Fruit fly (Drosophila melanogaster): Measurements from ENCODE around the gene CG1077.

Gene CG1077

DNA sequence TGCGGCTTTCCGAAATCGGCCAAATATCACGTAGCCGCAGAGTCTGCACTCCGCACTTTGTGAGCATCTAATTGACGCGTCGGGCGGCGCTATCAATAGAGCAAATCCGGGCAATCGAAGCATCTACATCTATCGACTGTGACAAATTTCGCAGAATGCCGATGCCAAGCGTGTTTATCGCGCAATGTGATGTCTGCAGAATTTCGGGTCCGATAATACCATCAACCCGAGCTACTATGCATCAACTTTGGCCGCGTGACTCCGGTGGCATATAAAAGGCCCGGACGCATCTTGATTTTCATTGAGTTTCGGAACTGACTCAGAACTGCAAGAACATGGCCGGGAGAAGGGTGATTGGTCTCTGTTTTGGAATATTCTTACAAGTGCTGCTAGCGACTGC is at the start of gene CG1077:
Gene CG1077 (plus strand): TSS at position 301 of the 400 bp plus-strand sequence.
- TF ChIP-seq CTCF (optimal IDR thresholded peaks at IDR 0.05) (no peak), CG8478 (optimal IDR thresholded peaks at IDR 0.05) (no peak)

DNA sequence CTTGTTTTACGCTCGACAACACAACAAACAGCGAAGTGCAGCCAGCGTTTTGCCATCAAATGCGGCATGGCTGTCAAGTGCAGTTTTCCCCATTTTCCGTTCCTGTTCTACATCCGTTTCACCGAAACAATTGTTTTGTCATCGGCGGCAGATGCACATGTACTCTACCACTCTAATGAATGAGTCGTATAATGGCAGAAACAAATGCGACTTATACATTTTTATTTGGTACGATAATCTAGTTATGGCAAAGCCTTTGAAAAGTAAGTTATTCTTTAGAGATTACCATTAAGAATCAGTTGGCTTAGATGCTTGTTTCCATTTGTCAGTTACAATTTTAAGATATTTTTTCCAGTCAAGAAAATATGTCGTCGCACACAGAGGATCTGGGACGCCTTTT is 45.0 kb upstream of the CG1077 start, which contains the start of gene Vha14-2:
Gene Vha14-2 (plus strand): TSS at position 301 of the 400 bp plus-strand sequence.
- TF ChIP-seq CG8478 (optimal IDR thresholded peaks at IDR 0.05) (no peak), CTCF (optimal IDR thresholded peaks at IDR 0.05) (no peak)

DNA sequence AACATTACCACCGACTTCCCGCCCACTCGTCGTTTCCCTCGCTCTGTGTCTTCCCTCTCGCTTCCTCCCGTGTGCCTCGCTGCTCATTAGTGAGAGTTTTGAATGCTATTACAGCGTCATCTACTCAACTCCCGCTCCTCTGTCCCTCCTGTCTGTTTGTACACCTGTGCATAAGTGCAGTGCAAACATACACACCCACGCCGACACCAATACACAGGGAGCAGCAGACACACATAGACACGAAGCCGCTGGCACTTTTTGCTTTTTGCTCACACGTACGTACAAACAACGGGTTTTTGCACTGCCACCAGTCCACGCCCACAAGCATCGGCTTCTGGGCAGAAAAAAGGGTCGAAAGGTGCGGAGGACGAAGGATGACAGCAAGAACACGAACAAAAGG is 25.5 kb upstream of the CG1077 start:
- no peak for TF ChIP-seq CG8478 (optimal IDR thresholded peaks at IDR 0.05)
- no peak for TF ChIP-seq CTCF (optimal IDR thresholded peaks at IDR 0.05)

DNA sequence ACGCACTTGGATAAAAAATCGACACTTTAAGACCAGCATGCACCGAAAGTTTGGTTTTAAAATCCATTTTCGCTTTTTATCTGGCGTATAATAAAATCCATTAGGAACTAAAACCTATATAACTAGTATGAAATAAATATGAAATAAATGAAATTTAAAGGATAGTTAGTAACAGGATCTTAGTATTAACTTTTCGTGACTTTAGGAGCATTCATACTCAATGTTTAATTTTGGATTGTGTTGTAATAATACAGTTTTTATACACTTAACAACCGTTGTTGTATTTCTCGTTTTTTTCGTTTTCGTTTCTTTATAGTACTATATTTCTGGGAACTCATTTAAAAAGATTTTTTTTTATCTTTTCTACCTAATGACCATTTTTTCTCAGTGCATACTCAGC is 18.2 kb upstream of the CG1077 start:
- TF ChIP-seq CG8478 (optimal IDR thresholded peaks at IDR 0.05): no peak
- TF ChIP-seq CTCF (optimal IDR thresholded peaks at IDR 0.05): no peak

DNA sequence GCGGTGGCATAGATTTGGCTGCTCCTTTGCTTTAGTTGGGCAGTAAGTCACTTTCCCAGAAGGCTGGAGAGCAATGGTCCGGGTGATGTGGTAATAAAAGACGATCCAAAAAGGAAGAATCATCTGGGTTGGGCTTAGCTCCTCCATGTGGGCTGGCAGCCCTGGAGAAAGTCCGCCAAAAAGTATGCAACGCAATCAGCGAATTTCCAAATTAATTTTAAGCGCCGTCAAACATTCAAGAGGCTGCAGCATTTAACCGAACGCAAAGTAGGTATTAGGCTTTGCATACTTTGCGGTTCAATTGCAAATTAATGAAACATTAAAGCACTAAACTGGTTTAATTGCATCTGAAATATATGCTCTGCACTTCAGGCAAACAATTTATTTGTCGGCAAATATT is 17.7 kb upstream of the CG1077 start:
- TF ChIP-seq CTCF (optimal IDR thresholded peaks at IDR 0.05) (peak in 1 of 2 experiments; percentile 8), CG8478 (optimal IDR thresholded peaks at IDR 0.05) (no peak)

DNA sequence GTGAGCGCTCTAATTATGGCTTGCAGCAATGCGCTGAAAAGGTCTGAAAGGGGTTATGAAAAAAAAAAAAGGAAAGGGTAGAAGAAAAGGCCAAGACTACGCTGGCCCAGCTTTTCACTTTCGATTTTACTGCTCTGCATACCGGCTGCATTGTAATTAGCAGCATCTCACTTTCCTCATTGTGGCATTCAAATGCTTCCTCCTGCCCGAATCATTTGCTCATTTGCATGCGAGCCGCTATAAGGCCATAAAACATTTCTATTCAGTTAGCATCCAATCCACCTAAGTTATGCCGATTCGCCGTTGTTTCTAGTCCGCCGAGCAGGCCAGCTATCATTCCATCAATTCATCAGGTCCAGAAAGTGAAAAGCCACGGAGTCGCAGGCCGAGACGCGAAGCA is 13.7 kb upstream of the CG1077 start:
- TF ChIP-seq CTCF (optimal IDR thresholded peaks at IDR 0.05): no peak

DNA sequence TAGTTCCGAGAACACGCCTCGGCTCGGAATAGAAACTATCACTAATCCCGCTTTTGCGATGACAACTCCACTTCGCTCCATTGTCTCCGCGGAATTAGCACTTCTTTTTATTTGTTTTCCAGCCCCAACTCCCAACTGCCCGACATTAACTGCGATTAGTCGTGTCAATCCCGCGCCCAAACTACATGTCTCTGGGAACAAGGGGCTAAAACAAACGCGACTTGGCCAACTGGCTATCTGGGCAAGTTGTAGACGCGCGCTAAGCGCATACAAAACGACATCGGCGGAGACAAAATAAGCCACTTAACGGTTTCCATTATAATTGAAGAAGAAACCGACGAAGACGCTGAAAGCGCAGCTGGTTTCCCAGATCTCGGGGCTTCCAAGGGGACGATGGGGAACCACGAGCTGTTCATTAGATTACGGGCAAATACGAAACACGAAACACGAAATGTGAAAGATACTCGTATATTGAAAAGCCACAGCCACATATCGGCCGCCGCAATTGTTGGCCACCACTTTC is 12.4 kb upstream of the CG1077 start:
- no peak for TF ChIP-seq CG8478 (optimal IDR thresholded peaks at IDR 0.05)
- no peak for TF ChIP-seq CTCF (optimal IDR thresholded peaks at IDR 0.05)

DNA sequence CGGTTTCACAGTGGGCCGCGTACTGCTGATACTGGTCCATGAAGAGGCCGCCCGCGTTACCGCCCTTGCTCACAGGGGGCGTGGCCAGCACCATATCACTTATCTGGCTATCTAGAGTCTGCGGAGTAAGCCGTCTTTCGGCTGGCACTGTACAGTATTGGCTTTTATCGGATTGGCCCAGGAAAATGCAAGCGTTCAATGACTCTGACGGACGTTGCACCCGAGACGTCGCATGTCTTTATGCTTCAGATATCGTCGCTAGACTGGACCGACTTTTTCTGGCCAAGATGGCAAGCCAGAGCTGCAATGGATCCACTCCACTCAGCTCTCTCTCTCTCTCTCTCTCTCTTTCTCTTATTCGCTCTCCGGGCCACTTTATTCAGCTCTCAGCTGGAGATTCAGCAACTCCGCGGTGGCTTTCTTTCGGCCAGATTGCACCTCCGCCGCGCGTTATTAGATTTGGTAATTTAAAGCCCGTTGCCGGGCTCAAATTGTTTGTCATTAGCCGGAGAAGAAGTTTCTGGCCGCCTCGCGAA is 10.3 kb upstream of the CG1077 start, which contains the start of gene CG31559:
Gene CG31559 (minus strand): TSS at position 273 of the 536 bp plus-strand sequence.
- TF ChIP-seq CTCF (optimal IDR thresholded peaks at IDR 0.05) (no peak), CG8478 (optimal IDR thresholded peaks at IDR 0.05) (no peak)

DNA sequence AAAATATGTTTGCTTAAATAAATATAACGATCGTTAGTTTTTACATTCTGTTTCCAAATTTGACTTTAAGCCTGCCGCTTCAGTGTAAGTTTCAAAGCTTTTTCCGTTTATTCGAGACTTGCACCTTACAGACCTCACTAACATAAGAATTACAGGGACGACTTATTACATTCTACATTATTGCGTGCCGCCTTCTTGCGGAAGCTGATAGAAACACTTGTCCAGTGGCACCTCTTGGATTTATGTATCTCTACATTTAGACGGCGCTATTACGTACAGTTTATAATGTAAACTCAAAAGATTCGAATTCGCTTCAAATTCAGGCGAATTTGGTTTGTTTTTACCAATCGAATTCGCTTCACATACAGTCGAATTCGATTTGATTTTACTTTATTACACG is 3.5 kb downstream of the CG1077 start:
- TF ChIP-seq CG8478 (optimal IDR thresholded peaks at IDR 0.05): no peak
- peak; percentile 91 to 94 for TF ChIP-seq CTCF (optimal IDR thresholded peaks at IDR 0.05)

DNA sequence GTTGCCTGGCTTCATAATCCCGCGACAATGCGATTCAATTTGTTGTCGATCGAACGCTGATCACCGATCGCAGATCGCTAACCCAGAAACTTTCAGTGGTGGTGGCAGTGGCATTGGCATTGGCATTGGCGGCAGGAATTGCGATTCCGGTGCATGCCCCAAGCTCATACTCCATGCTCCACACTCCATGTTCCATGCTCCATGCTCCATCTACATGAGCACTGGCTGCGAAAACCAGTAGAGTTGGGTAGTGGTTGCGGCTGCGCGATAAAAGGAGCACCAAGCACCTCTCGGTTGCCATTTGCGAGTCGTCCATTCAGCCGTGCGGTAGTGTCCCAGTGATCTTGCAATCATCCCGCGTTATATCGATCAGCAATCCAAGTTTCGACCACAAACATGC is 6.0 kb downstream of the CG1077 start, which contains the start of gene Osi1:
Gene Osi1 (plus strand): TSS at position 301 of the 400 bp plus-strand sequence.
- TF ChIP-seq CTCF (optimal IDR thresholded peaks at IDR 0.05) (no peak), CG8478 (optimal IDR thresholded peaks at IDR 0.05) (no peak)

DNA sequence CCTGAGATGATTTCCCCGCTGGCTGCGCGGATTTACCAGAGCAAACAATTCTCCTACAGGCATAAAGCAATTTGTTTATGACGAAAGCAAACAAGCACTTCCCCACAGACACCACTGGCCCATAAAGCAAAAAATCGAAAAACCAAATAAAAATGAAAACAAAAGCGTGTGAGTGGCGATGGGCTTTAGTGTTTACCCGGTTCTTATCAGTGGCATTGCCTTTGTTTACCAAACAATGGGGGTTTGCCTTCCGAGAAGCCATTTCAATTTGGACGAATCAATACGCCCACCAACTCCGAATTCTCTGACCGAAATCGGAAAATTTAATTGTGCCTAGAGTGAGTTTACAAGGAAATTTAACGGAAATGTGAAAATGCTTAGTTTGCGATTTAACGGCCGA is 15.2 kb downstream of the CG1077 start:
- no peak for TF ChIP-seq CTCF (optimal IDR thresholded peaks at IDR 0.05)
- no peak for TF ChIP-seq CG8478 (optimal IDR thresholded peaks at IDR 0.05)

DNA sequence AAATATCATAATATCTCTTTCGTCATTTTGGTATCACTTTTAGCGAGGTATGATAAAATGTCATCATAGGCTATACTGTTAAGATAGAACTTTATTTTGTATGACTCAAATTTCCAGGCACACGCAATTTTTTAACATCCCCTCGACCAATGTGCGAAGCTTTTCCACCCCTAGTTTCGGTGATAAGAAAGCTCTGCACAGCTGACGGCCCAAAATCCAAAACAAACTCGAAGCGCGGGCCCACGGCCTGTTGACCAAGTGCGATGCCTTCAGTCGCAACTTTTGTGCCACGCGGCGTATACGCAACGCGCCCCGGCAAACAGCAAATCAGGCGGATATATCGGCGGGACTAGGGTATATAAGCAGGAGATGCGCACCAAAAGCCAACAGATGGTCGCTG is 19.7 kb downstream of the CG1077 start, which contains the start of gene NPFR:
Gene NPFR (plus strand): TSS at position 301 of the 400 bp plus-strand sequence.
- no peak for TF ChIP-seq CG8478 (optimal IDR thresholded peaks at IDR 0.05)
- no peak for TF ChIP-seq CTCF (optimal IDR thresholded peaks at IDR 0.05)

DNA sequence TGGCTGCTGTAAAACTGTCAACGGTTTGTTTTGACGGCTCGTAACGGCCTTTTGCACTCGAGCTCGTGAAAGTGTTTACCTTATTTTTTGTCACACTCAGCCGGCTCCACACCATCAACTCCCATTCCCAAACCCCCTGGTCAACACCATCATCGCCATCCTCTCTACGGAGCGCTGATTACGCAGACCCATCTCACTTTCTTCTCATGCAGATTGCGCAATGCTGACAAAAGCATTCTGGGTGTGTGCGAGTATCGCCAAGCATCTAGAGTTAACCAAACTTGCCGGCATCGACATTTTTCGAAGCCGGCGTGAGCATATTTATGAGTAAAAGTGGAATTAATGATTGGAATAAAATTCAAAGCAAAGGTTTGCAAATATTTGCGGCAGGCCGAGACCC is 29.1 kb downstream of the CG1077 start:
- TF ChIP-seq CTCF (optimal IDR thresholded peaks at IDR 0.05) (no peak), CG8478 (optimal IDR thresholded peaks at IDR 0.05) (no peak)

DNA sequence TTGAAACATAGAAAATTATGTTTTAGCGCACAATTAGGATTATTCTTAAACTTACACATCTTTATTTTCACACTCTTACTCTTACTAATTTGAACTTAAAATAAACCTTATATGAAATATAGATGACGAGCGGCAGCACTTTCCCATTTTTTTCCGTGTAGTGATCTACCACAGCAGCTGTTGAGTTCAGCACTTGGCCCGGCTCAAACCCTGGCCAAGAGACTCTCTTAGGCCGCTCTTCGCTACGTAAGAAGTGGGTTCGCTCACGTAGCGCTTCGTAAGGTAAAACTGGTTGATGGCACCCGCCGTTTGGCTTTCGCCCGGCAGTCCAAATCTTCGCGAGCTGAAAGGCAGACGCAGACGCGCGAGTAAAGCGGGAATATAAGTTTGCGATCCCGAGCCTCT is 31.2 kb downstream of the CG1077 start, which contains the start of gene Osi24:
Gene Osi24 (plus strand): TSS at position 324 of the 405 bp plus-strand sequence.
- TF ChIP-seq CTCF (optimal IDR thresholded peaks at IDR 0.05) (no peak), CG8478 (optimal IDR thresholded peaks at IDR 0.05) (no peak)

DNA sequence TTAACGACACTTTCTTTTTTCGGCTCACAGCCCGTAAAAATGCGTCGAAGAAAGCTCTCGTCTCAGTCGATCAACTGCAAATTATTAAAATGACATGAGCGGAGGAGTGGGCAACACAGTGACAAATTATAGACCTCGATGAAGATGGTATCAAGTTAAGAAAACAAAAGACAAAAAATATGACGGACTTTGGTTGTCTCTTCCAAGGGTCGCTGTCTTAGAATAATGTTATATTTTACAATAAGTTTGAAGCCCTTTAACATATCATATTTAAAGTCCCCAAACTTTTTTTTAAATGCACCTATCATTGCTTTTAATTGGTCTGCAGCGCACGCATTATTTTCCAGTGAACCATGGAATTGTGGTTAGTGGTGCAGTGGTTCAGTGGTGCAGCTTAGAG is 32.4 kb downstream of the CG1077 start:
- no peak for TF ChIP-seq CG8478 (optimal IDR thresholded peaks at IDR 0.05)
- no peak for TF ChIP-seq CTCF (optimal IDR thresholded peaks at IDR 0.05)

DNA sequence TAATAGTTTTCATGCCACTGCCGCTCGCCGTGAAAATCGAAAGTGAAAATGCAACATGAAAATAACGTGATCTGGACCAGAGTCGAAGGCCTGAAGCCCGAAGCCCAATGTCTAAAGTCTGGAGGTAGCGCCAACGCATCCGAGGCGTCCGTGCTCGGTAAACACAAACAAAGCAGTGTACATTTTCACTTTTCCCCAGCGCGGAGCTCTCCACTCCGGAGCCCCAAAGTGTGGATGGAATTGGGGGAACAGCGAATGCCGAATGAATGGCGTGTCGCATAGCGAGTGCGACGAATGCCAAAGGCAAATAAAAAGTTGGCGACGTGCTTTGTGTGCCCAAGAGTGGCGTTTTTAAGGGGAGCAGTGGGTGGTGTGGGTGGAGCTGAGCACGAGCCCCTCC is 35.7 kb downstream of the CG1077 start:
- no peak for TF ChIP-seq CTCF (optimal IDR thresholded peaks at IDR 0.05)
- TF ChIP-seq CG8478 (optimal IDR thresholded peaks at IDR 0.05): no peak

DNA sequence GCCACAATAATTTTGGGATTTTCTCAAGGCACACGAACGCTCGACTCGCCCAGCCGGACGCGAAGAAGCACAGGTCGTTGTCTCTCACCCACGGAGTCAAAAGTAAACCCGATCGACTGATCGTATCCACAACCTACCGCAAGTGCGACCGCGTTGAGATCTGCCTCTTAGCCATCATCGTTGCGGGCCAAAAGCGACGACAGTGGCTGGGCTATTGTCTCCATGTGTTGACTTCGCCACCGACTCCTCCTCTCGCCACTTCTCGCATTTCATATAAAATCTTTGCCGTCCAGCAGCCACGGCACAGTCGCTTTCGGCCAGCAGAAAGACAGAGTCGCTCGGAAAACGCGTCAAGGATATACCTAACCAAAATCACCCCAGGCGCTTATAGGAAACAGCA is 41.8 kb downstream of the CG1077 start, which contains the start of gene Osi2:
Gene Osi2 (plus strand): TSS at position 301 of the 400 bp plus-strand sequence.
- TF ChIP-seq CTCF (optimal IDR thresholded peaks at IDR 0.05) (no peak), CG8478 (optimal IDR thresholded peaks at IDR 0.05) (no peak)
